Worm (Caenorhabditis elegans) whole organism, L3 larva: ENCODE measurements around the gene mig-14.

ENCODE experiments used
- elt-3 ChIP-seq, 3 experiments: fragments of 150-350 bp in 1 of 3; sonication (generic microtip) in 2 of 3; optimal IDR thresholded peaks; 2 replicates in 2 of 3; 4 replicates in 1 of 3; lab custom pipeline; 2014 to 2017; ENCODE audit warnings: missing biosample characterization in 3 of 3, missing genetic modification characterization in 3 of 3
- fkh-10 ChIP-seq: sonication (generic microtip); optimal IDR thresholded peaks from 2 replicates; lab custom pipeline; 2017; ENCODE audit warnings: missing biosample characterization, missing genetic modification reagents, missing genetic modification characterization
- fos-1 ChIP-seq: fragments of 150-350 bp; optimal IDR thresholded peaks from 2 replicates; lab custom pipeline; 2014; ENCODE audit warnings: missing biosample characterization, missing genetic modification characterization
- nhr-11 ChIP-seq: fragments of 150-350 bp; optimal IDR thresholded peaks from 2 replicates; lab custom pipeline; 2014; ENCODE audit warnings: missing biosample characterization, missing genetic modification characterization
- pha-4 ChIP-seq: fragments of 150-350 bp; optimal IDR thresholded peaks from 2 replicates; lab custom pipeline; 2014; ENCODE audit warnings: missing biosample characterization, missing genetic modification reagents, missing genetic modification characterization
- skn-1 ChIP-seq: fragments of 150-350 bp; optimal IDR thresholded peaks from 2 replicates; lab custom pipeline; 2014; ENCODE audit warnings: missing biosample characterization, missing genetic modification characterization
- snpc-4 ChIP-seq: fragments of 150-350 bp; optimal IDR thresholded peaks from 2 replicates; lab custom pipeline; 2014; ENCODE audit warnings: missing biosample characterization, missing genetic modification characterization
- tbx-2 ChIP-seq: sonication (generic microtip); optimal IDR thresholded peaks from 2 replicates; lab custom pipeline; 2016; ENCODE audit warnings: mild to moderate bottlenecking, missing genetic modification characterization, missing compliant biosample characterization
- zag-1 ChIP-seq: fragments of 150-350 bp; optimal IDR thresholded peaks from 2 replicates; lab custom pipeline; 2014; ENCODE audit warnings: missing biosample characterization, missing genetic modification characterization

DNA sequence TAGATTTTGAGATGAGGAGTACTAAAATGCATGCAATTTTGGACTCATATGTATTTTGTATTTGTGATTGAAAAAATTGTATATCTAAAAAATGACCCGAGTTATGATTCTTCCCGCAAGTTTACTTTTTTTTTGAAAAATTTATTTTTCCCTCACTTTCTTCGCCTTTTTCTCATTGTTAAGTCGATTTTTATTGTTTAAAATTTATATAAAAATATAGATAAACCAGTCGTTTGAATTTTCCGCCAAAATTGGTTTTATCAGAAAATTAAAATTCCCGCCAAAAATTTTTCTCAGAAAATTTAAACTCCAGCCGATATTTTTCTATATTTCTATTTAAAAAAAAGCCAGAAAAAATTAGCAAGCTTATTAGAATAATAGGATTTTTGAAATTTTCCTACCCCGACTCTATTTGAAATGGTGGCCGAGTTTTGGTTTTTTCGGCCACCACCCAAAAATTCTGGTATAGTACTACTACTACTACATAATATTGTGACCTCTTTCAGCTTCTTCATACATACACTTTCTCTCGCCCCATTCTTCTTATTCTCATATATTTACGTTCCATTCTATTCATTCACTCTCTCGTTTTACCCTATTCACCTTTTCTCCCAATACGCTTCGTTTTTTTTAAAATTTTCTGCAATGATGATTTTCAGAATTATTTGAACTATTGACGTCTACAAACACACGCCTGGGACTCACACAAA, 50.2 kb downstream of the mig-14 start, which contains the start of gene ZK131.11:
- TF ChIP-seq fkh-10 (no peak), snpc-4 (tag; lab: Kevin White, UChicago) (no peak), skn-1 (tag; lab: Kevin White, UChicago) (no peak), nhr-11 (tag; lab: Kevin White, UChicago) (no peak), fos-1 (tag; lab: Kevin White, UChicago) (no peak), tbx-2 (no peak), zag-1 (tag; lab: Kevin White, UChicago) (no peak), pha-4 (tag; lab: Kevin White, UChicago) (no peak), elt-3 (tag; optimal IDR thresholded peaks at IDR 0.05; lab: Kevin White, UChicago) (no peak)
